Fruit fly (Drosophila melanogaster): ENCODE data around the gene CG11723.

- TF ChIP-seq CG11617 (GFP tag; optimal IDR thresholded peaks at IDR 0.05) (no peak), ovo (GFP tag; optimal IDR thresholded peaks at IDR 0.05) (no peak)
These were observed 15.2 kb upstream of the CG11723 start for dm6 chr2L:2162281-2162680.
